Worm (Caenorhabditis elegans) whole organism, mixed stage, embryonic: Measurements from ENCODE around the gene skpo-3.

Experiments
- blmp-1 ChIP-seq: fragments of 150-350 bp; optimal IDR thresholded peaks from 2 replicates; lab custom pipeline; 2014; ENCODE audit warnings: missing biosample characterization, missing genetic modification characterization
- ceh-83 ChIP-seq: fragments of 200-800 bp; sonication (Bioruptor generic); optimal IDR thresholded peaks from 2 replicates; lab custom pipeline; 2018; ENCODE audit warnings: mild to moderate bottlenecking, missing genetic modification characterization, missing compliant biosample characterization
- ces-1 ChIP-seq: fragments of 150-350 bp; optimal IDR thresholded peaks from 2 replicates; lab custom pipeline; 2014; ENCODE audit warnings: missing biosample characterization, missing genetic modification reagents, missing genetic modification characterization
- flh-1 ChIP-seq: fragments of 200-800 bp; sonication (Bioruptor generic); optimal IDR thresholded peaks from 2 replicates; lab custom pipeline; 2018; ENCODE audit warnings: mild to moderate bottlenecking, missing genetic modification characterization, moderate library complexity, missing compliant biosample characterization
- ham-2 ChIP-seq: fragments of 200-800 bp; sonication (Bioruptor generic); optimal IDR thresholded peaks from 2 replicates; lab custom pipeline; 2018; ENCODE audit warnings: mild to moderate bottlenecking, missing genetic modification characterization, missing compliant biosample characterization
- mls-2 ChIP-seq: sonication (generic microtip); optimal IDR thresholded peaks from 2 replicates; lab custom pipeline; 2016; ENCODE audit warnings: mild to moderate bottlenecking, missing genetic modification characterization, moderate library complexity, missing compliant biosample characterization
- nhr-12 ChIP-seq: fragments of 150-350 bp; optimal IDR thresholded peaks from 2 replicates; lab custom pipeline; 2014; ENCODE audit warnings: missing biosample characterization, missing genetic modification characterization
- nhr-237 ChIP-seq: fragments of 150-350 bp; optimal IDR thresholded peaks from 2 replicates; lab custom pipeline; 2014; ENCODE audit warnings: missing biosample characterization, missing genetic modification characterization
- nhr-76 ChIP-seq: sonication (generic microtip); optimal IDR thresholded peaks from 2 replicates; lab custom pipeline; 2017; ENCODE audit warnings: missing biosample characterization, missing genetic modification characterization
- pha-4 ChIP-seq: fragments of 150-350 bp; optimal IDR thresholded peaks from 2 replicates; lab custom pipeline; 2018; ENCODE audit warnings: missing biosample characterization, missing genetic modification reagents, missing genetic modification characterization
- snpc-4 ChIP-seq: fragments of 150-350 bp; optimal IDR thresholded peaks from 2 replicates; lab custom pipeline; 2014; ENCODE audit warnings: missing biosample characterization, missing genetic modification characterization
- unc-120 ChIP-seq: sonication (generic microtip); optimal IDR thresholded peaks from 2 replicates; lab custom pipeline; 2017; ENCODE audit warnings: missing genetic modification characterization, missing compliant biosample characterization; ENCODE audit not compliant: poor library complexity, severe bottlenecking
- unc-62 ChIP-seq: fragments of 150-350 bp; optimal IDR thresholded peaks from 2 replicates; lab custom pipeline; 2014; ENCODE audit warnings: missing biosample characterization, missing genetic modification reagents, missing genetic modification characterization
- ztf-11 ChIP-seq: fragments of 150-350 bp; optimal IDR thresholded peaks from 2 replicates; lab custom pipeline; 2014; ENCODE audit warnings: missing biosample characterization, missing genetic modification characterization

ce11 chrII:7236937-7237336, 8.7 kb upstream of the skpo-3 start:
- TF ChIP-seq nhr-237 (no peak), mls-2 (tag; lab: Kevin White, UChicago) (no peak), unc-120 (tag; lab: Kevin White, UChicago) (no peak), flh-1 (no peak), ces-1 (GFP tag; lab: Kevin White, UChicago) (no peak), pha-4 (tag; lab: Kevin White, UChicago) (no peak), blmp-1 (tag; lab: Kevin White, UChicago) (no peak), nhr-76 (tag; lab: Kevin White, UChicago) (no peak), unc-62 (GFP tag; lab: Kevin White, UChicago) (no peak), snpc-4 (tag; lab: Kevin White, UChicago) (no peak), ztf-11 (tag; lab: Kevin White, UChicago) (no peak), ham-2 (GFP tag; lab: Kevin White, UChicago) (no peak), nhr-12 (no peak), ceh-83 (no peak)
